Worm (Caenorhabditis elegans): ENCODE measurements around the gene F20D6.15.

DNA sequence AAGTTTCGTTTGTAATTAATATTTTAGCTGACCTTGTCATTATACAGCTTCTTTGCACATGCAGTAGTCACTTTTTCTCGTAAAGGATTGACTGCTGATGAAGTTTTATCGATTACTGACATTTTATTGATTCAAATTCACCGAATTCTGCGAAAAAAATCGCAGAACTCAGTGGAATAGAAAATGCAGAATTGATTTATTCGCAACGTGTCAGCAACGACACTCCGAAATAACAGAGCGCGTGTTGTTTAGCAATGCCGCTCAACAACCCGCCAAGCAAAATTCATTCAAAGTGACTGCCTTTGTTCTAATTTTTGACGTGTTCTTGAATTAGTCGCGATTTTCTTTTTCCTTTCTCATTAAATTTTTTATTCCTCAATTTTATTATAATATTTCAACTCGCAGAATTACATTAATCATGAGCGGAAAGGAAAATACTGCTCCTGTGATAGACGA, 32.8 kb upstream of the F20D6.15 start, which contains the start of the genes cogc-6 and air-1:
- TF ChIP-seq tab-1 (GFP tag; IDR thresholded peaks at IDR 0.05) (no peak), T22C8.4 (GFP tag; IDR thresholded peaks at IDR 0.05) (no peak), ztf-23 (GFP tag; IDR thresholded peaks at IDR 0.05) (no peak), ref-1 (GFP tag; conservative IDR thresholded peaks at IDR 0.05) (no peak), flt-1 (GFP tag; IDR thresholded peaks at IDR 0.05) (no peak), med-1 (GFP tag; optimal IDR thresholded peaks at IDR 0.05; ENCODE audit: insufficient read depth) (no peak), klf-2 (GFP tag; conservative IDR thresholded peaks at IDR 0.05) (no peak)
